Worm (Caenorhabditis elegans) whole organism, midembryonic: ENCODE data around the gene Y38H8A.2.
"Not testable (repeated sequence)": the region's sequence is repeated elsewhere in the genome, so short reads cannot be mapped to it uniquely, and the experiment has no call there.

Experiments used
- cog-1 ChIP-seq: sonication (generic microtip); optimal IDR thresholded peaks from 2 replicates; lab custom pipeline; 2016; ENCODE audit warnings: missing genetic modification characterization, missing compliant biosample characterization
- flt-1 ChIP-seq: fragments of 200-800 bp; sonication (Bioruptor generic); IDR thresholded peaks from 2 replicates; pipeline ENCODE4 v1.3.6; 2022; ENCODE audit warnings: missing genetic modification characterization, missing compliant biosample characterization
- tab-1 ChIP-seq: fragments of 200-800 bp; sonication (Bioruptor generic); IDR thresholded peaks from 2 replicates; pipeline ENCODE4 v1.3.6; 2022; ENCODE audit warnings: missing genetic modification characterization, missing compliant biosample characterization
- ztf-29 ChIP-seq: fragments of 200-800 bp; sonication (Bioruptor generic); IDR thresholded peaks from 2 replicates; pipeline ENCODE4 v1.3.6; 2022; ENCODE audit warnings: missing genetic modification reagents, missing genetic modification characterization, missing compliant biosample characterization

DNA sequence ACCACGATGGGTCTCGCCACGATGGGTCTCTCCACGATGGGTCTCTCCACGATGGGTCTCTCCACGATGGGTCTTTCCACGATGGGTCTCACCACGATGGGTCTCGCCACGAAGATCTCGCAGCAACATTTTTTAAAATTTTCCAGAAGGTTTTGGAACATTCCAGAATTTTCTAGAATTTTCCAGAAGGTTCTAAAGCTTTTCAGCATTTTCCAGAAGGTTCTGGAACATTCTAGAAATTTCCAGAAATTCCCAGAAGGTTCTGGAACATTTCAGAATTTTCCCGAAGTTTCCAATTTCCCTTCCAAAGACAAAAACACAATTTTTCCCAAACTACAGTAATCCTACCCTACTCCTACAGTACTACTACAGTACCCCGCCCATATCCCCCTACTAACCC is 9.6 kb upstream of the Y38H8A.2 start:
- TF ChIP-seq flt-1 (GFP tag; lab: Robert Waterston, UW) = 0 out of 2 replicates have a peak, but pooled peaks have one; percentile 5
- not testable (repeated sequence) for TF ChIP-seq tab-1; ztf-29; cog-1 (tag; lab: Kevin White, UChicago)
